Fruit fly (Drosophila melanogaster): ENCODE measurements around the gene ND-15.
A peak's percentile ranks its signal among the peaks of the same experiment; 100 is the strongest.

Gene ND-15

DNA sequence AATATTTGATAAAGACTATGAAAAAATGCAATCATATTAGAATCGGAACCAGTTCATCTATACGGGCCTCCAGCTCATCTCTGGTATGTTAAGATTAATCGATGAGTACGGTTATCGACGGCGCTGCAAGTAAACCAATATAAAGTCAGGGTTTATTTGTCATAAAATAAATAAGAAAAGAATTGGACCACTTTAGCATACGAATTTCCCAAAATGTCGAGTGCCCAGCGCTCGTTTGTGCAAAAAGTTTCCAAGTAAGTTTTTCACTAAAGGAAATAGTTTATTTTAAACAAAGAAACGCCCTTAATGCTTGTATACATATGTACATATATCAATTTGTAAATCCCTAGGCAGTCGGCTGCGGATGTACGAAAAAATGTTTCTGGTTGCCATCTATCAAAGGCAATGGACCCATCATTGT, 19.9 kb upstream of the ND-15 start, which contains the start of gene Zir (continued):
- TF ChIP-seq pzg (GFP tag; optimal IDR thresholded peaks at IDR 0.05) (peak; percentile 33), CG4854 (GFP tag; optimal IDR thresholded peaks at IDR 0.05) (no peak), CG6689 (GFP tag; IDR thresholded peaks at IDR 0.05) (no peak), Nf-YC (tag; optimal IDR thresholded peaks at IDR 0.05) (no peak), CG4424 (GFP tag; optimal IDR thresholded peaks at IDR 0.05) (no peak), Oaz (GFP tag; IDR thresholded peaks at IDR 0.05) (no peak), CTCF (GFP tag; optimal IDR thresholded peaks at IDR 0.05) (peak; percentile 29), luna (GFP tag; optimal IDR thresholded peaks at IDR 0.05) (no peak), CG13296 (GFP tag; optimal IDR thresholded peaks at IDR 0.05) (peak; percentile 43), psq (GFP tag; optimal IDR thresholded peaks at IDR 0.05) (no peak), CG13775 (GFP tag; optimal IDR thresholded peaks at IDR 0.05) (peak; percentile 0), chinmo (GFP tag; IDR thresholded peaks at IDR 0.05; ENCODE audit: partially characterized antibody) (peak; percentile 77; the same call in 2 of the 4 replicates), CG15514 (GFP tag; optimal IDR thresholded peaks at IDR 0.05) (peak; percentile 99), CG9609 (GFP tag; optimal IDR thresholded peaks at IDR 0.05) (no peak), Sry-δ (GFP tag; optimal IDR thresholded peaks at IDR 0.05) (peak; percentile 51), run (tag; optimal IDR thresholded peaks at IDR 0.05) (no peak), bcd (GFP tag; optimal IDR thresholded peaks at IDR 0.05) (no peak), cg (GFP tag; optimal IDR thresholded peaks at IDR 0.05) (no peak), CG16813 (GFP tag; IDR thresholded peaks at IDR 0.05; ENCODE audit: partially characterized antibody) (peak; percentile 57; the same call in 2 of the 3 replicates), ind (GFP tag; optimal IDR thresholded peaks at IDR 0.05) (no peak), CG3726 (GFP tag; IDR thresholded peaks at IDR 0.05) (no peak), Stat92E (GFP tag; optimal IDR thresholded peaks at IDR 0.05) (no peak), Asciz (GFP tag; optimal IDR thresholded peaks at IDR 0.05) (no peak), gcm2 (GFP tag; optimal IDR thresholded peaks at IDR 0.05) (no peak), CG18764 (GFP tag; optimal IDR thresholded peaks at IDR 0.05) (no peak), Mes4 (GFP tag; optimal IDR thresholded peaks at IDR 0.05) (no peak), CG6854 (GFP tag; optimal IDR thresholded peaks at IDR 0.05) (no peak), Dfd (GFP tag; optimal IDR thresholded peaks at IDR 0.05) (no peak), toy (GFP tag; IDR thresholded peaks at IDR 0.05) (no peak), nerfin-1 (tag; optimal IDR thresholded peaks at IDR 0.05) (peak; percentile 4), lov (optimal IDR thresholded peaks at IDR 0.05) (no peak), lov (GFP tag; IDR thresholded peaks at IDR 0.05) (no peak), BtbVII (GFP tag; optimal IDR thresholded peaks at IDR 0.05) (peak; percentile 14), CG1832 (GFP tag; optimal IDR thresholded peaks at IDR 0.05) (no peak), Hmx (GFP tag; optimal IDR thresholded peaks at IDR 0.05) (no peak), Mrtf (GFP tag; IDR thresholded peaks at IDR 0.05) (no peak), CG15073 (GFP tag; optimal IDR thresholded peaks at IDR 0.05) (no peak), jumu (GFP tag; optimal IDR thresholded peaks at IDR 0.05) (no peak), Ravus (GFP tag; IDR thresholded peaks at IDR 0.05) (no peak), Xbp1 (GFP tag; optimal IDR thresholded peaks at IDR 0.05) (no peak), chn (GFP tag; optimal IDR thresholded peaks at IDR 0.05) (no peak), shn (GFP tag; optimal IDR thresholded peaks at IDR 0.05) (no peak), Taf1 (GFP tag; IDR thresholded peaks at IDR 0.05) (no peak), D19B (GFP tag; optimal IDR thresholded peaks at IDR 0.05) (no peak), CG12155 (GFP tag; optimal IDR thresholded peaks at IDR 0.05) (no peak), Aef1 (GFP tag; IDR thresholded peaks at IDR 0.05) (no peak), ftz-f1 (GFP tag; optimal IDR thresholded peaks at IDR 0.05) (no peak), ara (GFP tag; IDR thresholded peaks at IDR 0.05) (no peak), knrl (GFP tag; IDR thresholded peaks at IDR 0.05; ENCODE audit: partially characterized antibody) (no peak; the same call in 1 of the 3 replicates), CG18262 (tag; optimal IDR thresholded peaks at IDR 0.05) (no peak), klu (GFP tag; IDR thresholded peaks at IDR 0.05) (no peak), CG4404 (GFP tag; IDR thresholded peaks at IDR 0.05) (no peak), bigmax (GFP tag; optimal IDR thresholded peaks at IDR 0.05) (no peak)
